Worm (Caenorhabditis elegans) whole organism, L1 larva: ENCODE data around the gene oac-41.

Source experiments
- ceh-88 ChIP-seq: fragments of 200-800 bp; sonication (Bioruptor generic); IDR thresholded peaks from 2 replicates; pipeline ENCODE4 v1.3.6; 2022; ENCODE audit warnings: missing genetic modification characterization, missing compliant biosample characterization
- elt-3 ChIP-seq, 6 experiments: fragments of 150-350 bp in 1 of 6; sonication (generic microtip); optimal IDR thresholded peaks; 2 replicates each; lab custom pipeline; 2017 to 2018; ENCODE audit warnings: missing biosample characterization in 6 of 6, missing genetic modification characterization in 6 of 6, inconsistent platforms in 1 of 6
- fkh-4 ChIP-seq: sonication (generic microtip); optimal IDR thresholded peaks from 2 replicates; lab custom pipeline; 2016; ENCODE audit warnings: missing compliant biosample characterization, missing genetic modification characterization, borderline replicate concordance
- fos-1 ChIP-seq: fragments of 150-350 bp; optimal IDR thresholded peaks from 2 replicates; lab custom pipeline; 2014; ENCODE audit warnings: missing biosample characterization, missing genetic modification characterization
- lin-15B ChIP-seq: fragments of 150-350 bp; sonication (generic microtip); optimal IDR thresholded peaks from 3 replicates; lab custom pipeline; 2014; ENCODE audit warnings: missing biosample characterization, missing genetic modification characterization
- nhr-11 ChIP-seq: fragments of 150-350 bp; optimal IDR thresholded peaks from 2 replicates; lab custom pipeline; 2014; ENCODE audit warnings: missing biosample characterization, missing genetic modification characterization
- nhr-12 ChIP-seq: sonication (generic microtip); optimal IDR thresholded peaks from 2 replicates; lab custom pipeline; 2017; ENCODE audit warnings: missing biosample characterization, missing genetic modification characterization
- nhr-28 ChIP-seq: fragments of 150-350 bp; optimal IDR thresholded peaks from 2 replicates; lab custom pipeline; 2014; ENCODE audit warnings: missing biosample characterization, missing genetic modification characterization
- pag-3 ChIP-seq: sonication (generic microtip); optimal IDR thresholded peaks from 2 replicates; lab custom pipeline; 2017; ENCODE audit warnings: missing genetic modification characterization, mild to moderate bottlenecking, missing compliant biosample characterization, antibody characterized with exemption, borderline replicate concordance; ENCODE audit not compliant: insufficient read depth
- sptf-1 ChIP-seq: fragments of 150-350 bp; optimal IDR thresholded peaks from 2 replicates; lab custom pipeline; 2014; ENCODE audit warnings: missing biosample characterization, missing genetic modification characterization
- tbx-2 ChIP-seq: sonication (generic microtip); optimal IDR thresholded peaks from 2 replicates; lab custom pipeline; 2016; ENCODE audit warnings: missing genetic modification characterization, missing compliant biosample characterization
- unc-62 ChIP-seq: fragments of 150-350 bp; optimal IDR thresholded peaks from 2 replicates; lab custom pipeline; 2014; ENCODE audit warnings: missing biosample characterization, missing genetic modification reagents, missing genetic modification characterization
- ztf-11 ChIP-seq, 2 experiments: sonication (generic microtip); optimal IDR thresholded peaks; 2 replicates each; lab custom pipeline; 2016 to 2017; ENCODE audit warnings: missing genetic modification characterization in 2 of 2, missing biosample characterization in 1 of 2, missing compliant biosample characterization in 1 of 2
- ztf-4 ChIP-seq: fragments of 150-350 bp; optimal IDR thresholded peaks from 2 replicates; lab custom pipeline; 2014; ENCODE audit warnings: missing biosample characterization, missing genetic modification characterization

- TF ChIP-seq ztf-11 (tag; optimal IDR thresholded peaks at IDR 0.05; lab: Kevin White, UChicago) = no peak
- no peak for TF ChIP-seq unc-62
- TF ChIP-seq elt-3 (tag; optimal IDR thresholded peaks at IDR 0.05; lab: Kevin White, UChicago) = no peak
- no peak for TF ChIP-seq fos-1 (tag; lab: Kevin White, UChicago)
- no peak for TF ChIP-seq nhr-12 (tag; lab: Kevin White, UChicago)
- TF ChIP-seq sptf-1 (tag; lab: Kevin White, UChicago) = no peak
- TF ChIP-seq nhr-28 (tag; lab: Kevin White, UChicago) = no peak
- TF ChIP-seq nhr-11 (tag; lab: Kevin White, UChicago) = no peak
- no peak for TF ChIP-seq pag-3 (tag; lab: Kevin White, UChicago)
- no peak for TF ChIP-seq fkh-4
- TF ChIP-seq ceh-88 (GFP tag; lab: Robert Waterston, UW) = no peak
- no peak for TF ChIP-seq lin-15B (tag; lab: Kevin White, UChicago)
- no peak for TF ChIP-seq tbx-2 (tag; lab: Kevin White, UChicago)
- no peak for TF ChIP-seq ztf-4 (tag; lab: Kevin White, UChicago)
Measured at ce11 chrV:9054771-9055170, 32.8 kb upstream of the oac-41 start, which contains the start of gene swm-1.
